Worm (Caenorhabditis elegans) whole organism, young adult: ENCODE data around the gene mab-10.
A peak's percentile ranks its signal among the peaks of the same experiment; 100 is the strongest.

ENCODE experiments used
- B0019.2 ChIP-seq: fragments of 200-800 bp; sonication (Bioruptor generic); conservative IDR thresholded peaks from 2 replicates; pipeline ENCODE4 v1.3.6; 2022; ENCODE audit warnings: missing genetic modification reagents, missing genetic modification characterization, missing compliant biosample characterization
- B0035.1 ChIP-seq: sonication (generic microtip); optimal IDR thresholded peaks from 2 replicates; lab custom pipeline; 2016; ENCODE audit warnings: missing genetic modification characterization, mild to moderate bottlenecking, missing compliant biosample characterization, missing genotype, missing genetic modification reagents
- B0336.3 ChIP-seq: fragments of 200-800 bp; sonication (Bioruptor generic); IDR thresholded peaks from 2 replicates; pipeline ENCODE4 v1.3.6; 2022; ENCODE audit warnings: missing genetic modification characterization, missing compliant biosample characterization
- F22D6.2 ChIP-seq: sonication (generic microtip); optimal IDR thresholded peaks from 2 replicates; lab custom pipeline; 2016; ENCODE audit warnings: mild to moderate bottlenecking, missing genetic modification characterization, missing compliant biosample characterization
- F33H1.4 ChIP-seq: fragments of 200-800 bp; sonication (Bioruptor generic); IDR thresholded peaks from 2 replicates; pipeline ENCODE4 v1.3.6; 2022; ENCODE audit warnings: missing genetic modification reagents, missing genetic modification characterization, missing compliant biosample characterization
- F55B11.4 ChIP-seq: sonication (generic microtip); optimal IDR thresholded peaks from 2 replicates; lab custom pipeline; 2016; ENCODE audit warnings: missing compliant biosample characterization, missing genetic modification characterization, borderline replicate concordance; ENCODE audit not compliant: insufficient read depth
- K12H6.12 ChIP-seq: fragments of 200-800 bp; sonication (Bioruptor generic); optimal IDR thresholded peaks from 2 replicates; lab custom pipeline; 2018; ENCODE audit warnings: mild to moderate bottlenecking, missing genetic modification characterization, missing compliant biosample characterization
- Y56A3A.18 ChIP-seq: fragments of 200-800 bp; sonication (Bioruptor generic); IDR thresholded peaks from 2 replicates; pipeline ENCODE4 v1.3.6; 2022; ENCODE audit warnings: missing genetic modification reagents, missing genetic modification characterization, missing compliant biosample characterization
- Y95B8A.8 ChIP-seq: fragments of 200-800 bp; sonication (Bioruptor generic); IDR thresholded peaks from 2 replicates; pipeline ENCODE4 v1.3.6; 2022; ENCODE audit warnings: missing genetic modification reagents, missing genetic modification characterization, missing compliant biosample characterization
- akir-1 ChIP-seq: fragments of 200-800 bp; sonication (Bioruptor generic); optimal IDR thresholded peaks from 2 replicates; lab custom pipeline; 2018; ENCODE audit warnings: mild to moderate bottlenecking, missing genetic modification characterization, moderate library complexity, missing compliant biosample characterization
- ama-1 ChIP-seq, 3 experiments: fragments of 150-350 bp in 1 of 3; sonication (generic microtip) in 2 of 3; optimal IDR thresholded peaks; 2 replicates each; lab custom pipeline; 2014 to 2018; ENCODE audit warnings: missing biosample characterization in 2 of 3, missing genetic modification characterization in 2 of 3, missing genetic modification reagents in 2 of 3
- aptf-2 ChIP-seq: fragments of 200-800 bp; sonication (Bioruptor generic); conservative IDR thresholded peaks from 2 replicates; pipeline ENCODE4 v1.3.6; 2022; ENCODE audit warnings: missing genetic modification reagents, missing genetic modification characterization, missing compliant biosample characterization
- atf-7 ChIP-seq: sonication (generic microtip); optimal IDR thresholded peaks from 2 replicates; lab custom pipeline; 2017; ENCODE audit warnings: mild to moderate bottlenecking, missing genetic modification characterization, missing compliant biosample characterization
- attf-5 ChIP-seq: fragments of 200-800 bp; sonication (Bioruptor generic); optimal IDR thresholded peaks from 2 replicates; lab custom pipeline; 2018; ENCODE audit warnings: mild to moderate bottlenecking, missing genetic modification characterization, missing compliant biosample characterization
- cebp-1 ChIP-seq, 2 experiments: fragments of 200-800 bp in 1 of 2; sonication (Bioruptor generic) in 1 of 2; sonication (generic microtip) in 1 of 2; IDR thresholded peaks in 1 of 2; optimal IDR thresholded peaks in 1 of 2; 2 replicates each; pipeline versions ENCODE4 v1.3.6 to Lab custom; 2017 to 2022; ENCODE audit warnings: missing compliant biosample characterization in 2 of 2, missing genetic modification characterization in 2 of 2, mild to moderate bottlenecking in 1 of 2, missing genetic modification reagents in 1 of 2, moderate library complexity in 1 of 2
- cebp-2 ChIP-seq: fragments of 200-800 bp; sonication (Bioruptor generic); IDR thresholded peaks from 2 replicates; pipeline ENCODE4 v1.3.6; 2022; ENCODE audit warnings: missing genetic modification characterization, missing compliant biosample characterization
- chd-7 ChIP-seq: sonication (generic microtip); optimal IDR thresholded peaks from 2 replicates; lab custom pipeline; 2016; ENCODE audit warnings: mild to moderate bottlenecking, missing genetic modification characterization, moderate library complexity, missing compliant biosample characterization
- dox-1 ChIP-seq: fragments of 200-800 bp; sonication (Bioruptor generic); IDR thresholded peaks from 2 replicates; pipeline ENCODE4 v1.3.6; 2022; ENCODE audit warnings: missing genetic modification reagents, missing genetic modification characterization, missing compliant biosample characterization
- dpl-1 ChIP-seq: fragments of 150-350 bp; optimal IDR thresholded peaks from 2 replicates; lab custom pipeline; 2014; ENCODE audit warnings: missing biosample characterization, missing genetic modification reagents, missing genetic modification characterization
- egl-18 ChIP-seq: fragments of 200-800 bp; sonication (Bioruptor generic); IDR thresholded peaks from 2 replicates; pipeline ENCODE4 v1.3.6; 2022; ENCODE audit warnings: missing genetic modification reagents, missing genetic modification characterization, missing compliant biosample characterization
- ekl-4 ChIP-seq: fragments of 200-800 bp; sonication (Bioruptor generic); IDR thresholded peaks from 2 replicates; pipeline ENCODE4 v1.3.6; 2022; ENCODE audit warnings: missing genetic modification reagents, missing genetic modification characterization, missing compliant biosample characterization
- ets-4 ChIP-seq: fragments of 200-800 bp; sonication (Bioruptor generic); optimal IDR thresholded peaks from 2 replicates; lab custom pipeline; 2018; ENCODE audit warnings: mild to moderate bottlenecking, missing genetic modification characterization, missing compliant biosample characterization
- fkh-3 ChIP-seq: sonication (generic microtip); optimal IDR thresholded peaks from 2 replicates; lab custom pipeline; 2016; ENCODE audit warnings: mild to moderate bottlenecking, missing genetic modification characterization, missing compliant biosample characterization
- gei-17 ChIP-seq: fragments of 200-800 bp; sonication (Bioruptor generic); optimal IDR thresholded peaks from 2 replicates; lab custom pipeline; 2018; ENCODE audit warnings: mild to moderate bottlenecking, missing genetic modification characterization, missing compliant biosample characterization
- him-1 ChIP-seq: sonication (generic microtip); optimal IDR thresholded peaks from 2 replicates; lab custom pipeline; 2016; ENCODE audit warnings: missing genotype, missing genetic modification reagents, missing genetic modification characterization, missing compliant biosample characterization
- hsf-1 ChIP-seq: fragments of 200-800 bp; sonication (Bioruptor generic); IDR thresholded peaks from 2 replicates; pipeline ENCODE4 v1.3.6; 2022; ENCODE audit warnings: missing genetic modification reagents, missing genetic modification characterization, missing compliant biosample characterization
- let-526 ChIP-seq: fragments of 200-800 bp; sonication (Bioruptor generic); IDR thresholded peaks from 2 replicates; pipeline ENCODE4 v1.3.6; 2022; ENCODE audit warnings: missing genetic modification reagents, missing genetic modification characterization, missing compliant biosample characterization
- lin-26 ChIP-seq: fragments of 200-800 bp; sonication (Bioruptor generic); IDR thresholded peaks from 2 replicates; pipeline ENCODE4 v1.3.6; 2022; ENCODE audit warnings: missing genetic modification reagents, missing genetic modification characterization, missing compliant biosample characterization
- lin-40 ChIP-seq: sonication (generic microtip); optimal IDR thresholded peaks from 2 replicates; lab custom pipeline; 2016; ENCODE audit warnings: missing genetic modification characterization, mild to moderate bottlenecking, missing compliant biosample characterization, missing genotype, missing genetic modification reagents
- madf-8 ChIP-seq: fragments of 200-800 bp; sonication (Bioruptor generic); conservative IDR thresholded peaks from 2 replicates; pipeline ENCODE4 v1.3.6; 2022; ENCODE audit warnings: missing genetic modification reagents, missing genetic modification characterization, missing compliant biosample characterization
- mcd-1 ChIP-seq: fragments of 200-800 bp; sonication (Bioruptor generic); IDR thresholded peaks from 2 replicates; pipeline ENCODE4 v1.3.6; 2022; ENCODE audit warnings: missing genetic modification reagents, missing genetic modification characterization, missing compliant biosample characterization
- nfyb-1 ChIP-seq: fragments of 200-800 bp; sonication (Bioruptor generic); IDR thresholded peaks from 2 replicates; pipeline ENCODE4 v1.3.6; 2022; ENCODE audit warnings: missing genetic modification reagents, missing genetic modification characterization, missing compliant biosample characterization
- nhr-120 ChIP-seq: fragments of 200-800 bp; sonication (Bioruptor generic); IDR thresholded peaks from 2 replicates; pipeline ENCODE4 v1.3.6; 2022; ENCODE audit warnings: missing genetic modification characterization, missing compliant biosample characterization
- pbrm-1 ChIP-seq: fragments of 200-800 bp; sonication (Bioruptor generic); IDR thresholded peaks from 2 replicates; pipeline ENCODE4 v1.3.6; 2022; ENCODE audit warnings: missing genetic modification reagents, missing genetic modification characterization, missing compliant biosample characterization
- pha-4 ChIP-seq: fragments of 150-350 bp; sonication (generic microtip); optimal IDR thresholded peaks from 2 replicates; lab custom pipeline; 2014; ENCODE audit warnings: missing biosample characterization, missing genetic modification reagents, missing genetic modification characterization
- rec-8 ChIP-seq, 2 experiments: sonication (generic microtip); optimal IDR thresholded peaks; 2 replicates each; lab custom pipeline; 2016; ENCODE audit warnings: mild to moderate bottlenecking in 2 of 2, missing genetic modification characterization in 2 of 2, missing genetic modification reagents in 2 of 2, missing genotype in 2 of 2, missing biosample characterization in 1 of 2, missing compliant biosample characterization in 1 of 2, moderate library complexity in 1 of 2
- repo-1 ChIP-seq: sonication (generic microtip); optimal IDR thresholded peaks from 2 replicates; lab custom pipeline; 2017; ENCODE audit warnings: mild to moderate bottlenecking, missing genetic modification characterization, missing compliant biosample characterization
- snpc-4 ChIP-seq, 5 experiments: fragments of 150-350 bp in 1 of 5; sonication (generic microtip) in 4 of 5; optimal IDR thresholded peaks; 2 replicates each; lab custom pipeline; 2014 to 2018; ENCODE audit warnings: missing genetic modification characterization in 5 of 5, missing biosample characterization in 3 of 5, antibody characterized with exemption in 2 of 5, mild to moderate bottlenecking in 2 of 5, missing compliant biosample characterization in 2 of 5, missing genotype in 2 of 5, moderate library complexity in 2 of 5, missing genetic modification reagents in 1 of 5
- unc-62 ChIP-seq: fragments of 150-350 bp; optimal IDR thresholded peaks from 2 replicates; lab custom pipeline; 2014; ENCODE audit warnings: missing biosample characterization, missing genetic modification reagents, missing genetic modification characterization
- zfh-2 ChIP-seq: fragments of 200-800 bp; sonication (Bioruptor generic); conservative IDR thresholded peaks from 2 replicates; pipeline ENCODE4 v1.3.6; 2022; ENCODE audit warnings: missing genetic modification reagents, missing genetic modification characterization, missing compliant biosample characterization
- ztf-18 ChIP-seq: sonication (generic microtip); optimal IDR thresholded peaks from 2 replicates; lab custom pipeline; 2016; ENCODE audit warnings: missing genotype, mild to moderate bottlenecking, missing genetic modification characterization, missing compliant biosample characterization
- ztf-28 ChIP-seq: fragments of 200-800 bp; sonication (Bioruptor generic); IDR thresholded peaks from 2 replicates; pipeline ENCODE4 v1.3.6; 2022; ENCODE audit warnings: missing genetic modification reagents, missing genetic modification characterization, missing compliant biosample characterization

The mab-10 gene

DNA sequence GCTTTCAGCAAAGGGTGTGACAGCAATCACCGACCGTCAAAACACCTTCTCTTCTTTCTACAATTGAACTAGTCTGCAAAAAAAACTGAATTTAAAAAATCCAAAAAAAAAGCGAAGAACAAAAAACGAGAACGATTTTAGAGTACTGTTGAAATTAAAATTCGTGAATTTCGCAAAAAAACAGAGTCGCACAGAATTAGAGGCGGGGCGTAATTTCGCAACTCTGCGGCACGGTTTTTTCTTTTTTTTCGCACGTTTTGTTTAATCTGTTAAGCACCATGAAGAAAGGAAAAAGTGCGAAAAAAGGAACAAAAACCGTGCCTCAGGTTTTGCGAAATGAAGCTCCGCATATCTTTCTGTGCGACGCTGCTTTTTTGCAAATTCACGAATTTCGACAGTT, 27.1 kb downstream of the mab-10 start, which contains the start of gene mnk-1:
Gene mnk-1, minus strand, starts transcription at position 73 of the 400 bp plus-strand sequence.
- TF ChIP-seq cebp-1 (GFP tag; IDR thresholded peaks at IDR 0.05; lab: Robert Waterston, UW) (no peak), cebp-1 (tag; optimal IDR thresholded peaks at IDR 0.05; lab: Kevin White, UChicago) (peak; percentile 63), let-526 (GFP tag; lab: Robert Waterston, UW) (no peak), gei-17 (GFP tag; lab: Kevin White, UChicago) (no peak), zfh-2 (GFP tag; lab: Robert Waterston, UW) (no peak), cebp-2 (GFP tag; lab: Robert Waterston, UW) (no peak), dpl-1 (GFP tag; lab: Kevin White, UChicago) (no peak)
- TF ChIP-seq, all 124 proteins: peak for 1

DNA sequence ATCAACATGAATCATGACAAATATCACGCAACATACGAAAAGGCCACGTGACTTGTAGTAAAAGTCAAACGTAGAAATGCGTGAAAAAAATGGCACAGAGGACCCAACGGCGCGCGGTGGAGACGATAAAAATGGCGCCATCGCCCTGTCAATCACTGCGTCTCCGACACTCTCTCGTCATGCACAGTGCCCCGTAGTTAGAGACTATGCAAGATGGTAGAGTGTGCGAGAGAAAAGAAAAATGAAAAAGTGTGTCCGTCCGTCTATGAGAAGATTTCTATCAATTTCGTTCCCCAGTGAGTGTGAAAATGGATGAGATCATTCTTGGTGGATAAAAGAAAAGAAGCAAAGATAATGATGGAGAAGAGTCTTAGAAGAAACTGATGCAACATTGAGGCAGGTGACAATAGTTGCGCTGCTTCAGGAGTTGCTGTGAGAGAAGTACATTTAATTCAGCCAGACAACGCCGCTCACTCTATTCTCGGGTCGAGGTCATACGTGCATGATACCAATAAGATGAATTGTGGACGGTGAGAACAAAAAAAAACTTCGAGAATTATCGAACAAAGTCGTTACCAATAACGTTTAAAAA, 27.7 kb downstream of the mab-10 start:
- peak; percentile 16 for TF ChIP-seq K12H6.12 (tag; lab: Kevin White, UChicago)
- TF ChIP-seq B0035.1 (tag; lab: Kevin White, UChicago) = peak; percentile 9
- peak; percentile 16 for TF ChIP-seq unc-62
- TF ChIP-seq ekl-4 = peak; percentile 35; the same call in 1 of the 2 replicates
- TF ChIP-seq F33H1.4 (GFP tag; lab: Robert Waterston, UW) = peak; percentile 7; the same call in 1 of the 2 replicates
- TF ChIP-seq Y95B8A.8 (GFP tag; lab: Robert Waterston, UW) = 0 out of 2 replicates have a peak, but pooled peaks have one; percentile 36
- peak; percentile 79 for TF ChIP-seq ama-1 (optimal IDR thresholded peaks at IDR 0.05; lab: Kevin White, UChicago)
- no peak for TF ChIP-seq ama-1 (GFP tag; optimal IDR thresholded peaks at IDR 0.05; lab: Kevin White, UChicago)
- TF ChIP-seq cebp-1 (GFP tag; IDR thresholded peaks at IDR 0.05; lab: Robert Waterston, UW) = no peak
- TF ChIP-seq cebp-1 (tag; optimal IDR thresholded peaks at IDR 0.05; lab: Kevin White, UChicago) = no peak
- TF ChIP-seq pbrm-1 (GFP tag; lab: Robert Waterston, UW) = peak; percentile 8; the same call in 1 of the 2 replicates
- no peak for TF ChIP-seq B0019.2 (GFP tag; lab: Robert Waterston, UW)
- TF ChIP-seq rec-8 (tag; optimal IDR thresholded peaks at IDR 0.05; lab: Kevin White, UChicago) = no peak
- TF ChIP-seq F55B11.4 (tag; lab: Kevin White, UChicago) = no peak
- TF ChIP-seq B0336.3 (GFP tag; lab: Robert Waterston, UW) = peak; percentile 73
- TF ChIP-seq mcd-1 = peak; percentile 53
- peak; percentile 30 for TF ChIP-seq atf-7 (tag; lab: Kevin White, UChicago)
- 0 out of 2 replicates have a peak, but pooled peaks have one; percentile 9 for TF ChIP-seq Y56A3A.18 (GFP tag; lab: Robert Waterston, UW)
- peak; percentile 15 for TF ChIP-seq gei-17 (GFP tag; lab: Kevin White, UChicago)
- no peak for TF ChIP-seq snpc-4 (GFP tag; optimal IDR thresholded peaks at IDR 0.05; lab: Kevin White, UChicago)
- TF ChIP-seq snpc-4 (tag; optimal IDR thresholded peaks at IDR 0.05; lab: Kevin White, UChicago) = peak in 2 of 4 experiments; percentile 36 to 68
- no peak for TF ChIP-seq repo-1 (tag; lab: Kevin White, UChicago)
- no peak for TF ChIP-seq nhr-120 (GFP tag; lab: Robert Waterston, UW)
- peak; percentile 36 for TF ChIP-seq attf-5
- TF ChIP-seq fkh-3 (tag; lab: Kevin White, UChicago) = no peak
- 0 out of 2 replicates have a peak, but pooled peaks have one; percentile 38 for TF ChIP-seq aptf-2 (GFP tag; lab: Robert Waterston, UW)
- peak; percentile 80 for TF ChIP-seq ets-4 (GFP tag; lab: Kevin White, UChicago)
- TF ChIP-seq ztf-18 (tag; lab: Kevin White, UChicago) = no peak
- 0 out of 2 replicates have a peak, but pooled peaks have one; percentile 19 for TF ChIP-seq let-526 (GFP tag; lab: Robert Waterston, UW)
- TF ChIP-seq lin-40 = peak; percentile 15
- peak; percentile 67; the same call in 1 of the 2 replicates for TF ChIP-seq nfyb-1
- TF ChIP-seq madf-8 = no peak
- peak; percentile 80 for TF ChIP-seq chd-7 (tag; lab: Kevin White, UChicago)
- peak; percentile 51 for TF ChIP-seq pha-4
- peak; percentile 72; the same call in 1 of the 2 replicates for TF ChIP-seq dox-1 (GFP tag; lab: Robert Waterston, UW)
- no peak for TF ChIP-seq F22D6.2 (tag; lab: Kevin White, UChicago)
- TF ChIP-seq lin-26 (GFP tag; lab: Robert Waterston, UW) = 0 out of 2 replicates have a peak, but pooled peaks have one; percentile 37
- TF ChIP-seq ztf-28 (GFP tag; lab: Robert Waterston, UW) = no peak
- peak; percentile 64 for TF ChIP-seq hsf-1 (GFP tag; lab: Robert Waterston, UW)
- TF ChIP-seq egl-18 (GFP tag; lab: Robert Waterston, UW) = no peak
- TF ChIP-seq him-1 = no peak
- no peak for TF ChIP-seq akir-1 (GFP tag; lab: Kevin White, UChicago)
